Fruit fly (Drosophila melanogaster) ovary, adult (tissue): ENCODE measurements around the gene Sap30.

ENCODE experiments used
- CG17801 ChIP-seq: fragments of 200-800 bp; optimal IDR thresholded peaks from 2 replicates; lab custom pipeline; 2019; ENCODE audit warnings: missing biosample characterization, mild to moderate bottlenecking, missing genetic modification characterization, moderate library complexity; ENCODE audit not compliant: partially characterized antibody

The Sap30 gene

dm6 chrX:16820665-16821064 lies 33.6 kb downstream of the Sap30 start:
- TF ChIP-seq CG17801 (GFP tag; lab: Kevin White, UChicago), result no peak

- peak; percentile 46 for TF ChIP-seq CG17801 (GFP tag; lab: Kevin White, UChicago)
Measured at dm6 chrX:16821216-16821615, 34.1 kb downstream of the Sap30 start.

- TF ChIP-seq CG17801 (GFP tag; lab: Kevin White, UChicago), result peak; percentile 24
Measured at dm6 chrX:16822080-16822479, 35.0 kb downstream of the Sap30 start.

dm6 chrX:16829439-16830028 lies 42.5 kb downstream of the Sap30 start:
- TF ChIP-seq CG17801 (GFP tag; lab: Kevin White, UChicago), result no peak

- peak; percentile 42 for TF ChIP-seq CG17801 (GFP tag; lab: Kevin White, UChicago)
Measured at dm6 chrX:16830081-16830480, 43.0 kb downstream of the Sap30 start.

- TF ChIP-seq CG17801 (GFP tag; lab: Kevin White, UChicago), result no peak
Measured at dm6 chrX:16831848-16832247, 44.8 kb downstream of the Sap30 start.

dm6 chrX:16833097-16833496 lies 46.0 kb downstream of the Sap30 start:
- peak; percentile 41 for TF ChIP-seq CG17801 (GFP tag; lab: Kevin White, UChicago)

- no peak for TF ChIP-seq CG17801 (GFP tag; lab: Kevin White, UChicago)
Measured at dm6 chrX:16834259-16834658, 47.2 kb downstream of the Sap30 start.

dm6 chrX:16835304-16835703 lies 48.2 kb downstream of the Sap30 start, which contains the start of the genes CG13004 and CG46306:
Gene CG13004, minus strand, starts transcription at chrX:16835520.
Gene CG46306, minus strand, starts transcription at chrX:16835520.
- no peak for TF ChIP-seq CG17801 (GFP tag; lab: Kevin White, UChicago)

- no peak for TF ChIP-seq CG17801 (GFP tag; lab: Kevin White, UChicago)
Measured at dm6 chrX:16836091-16836799, 49.2 kb downstream of the Sap30 start.

dm6 chrX:16836805-16837333 lies 49.8 kb downstream of the Sap30 start:
- no peak for TF ChIP-seq CG17801 (GFP tag; lab: Kevin White, UChicago)

- TF ChIP-seq CG17801 (GFP tag; lab: Kevin White, UChicago), result no peak
Measured at dm6 chrX:16837588-16838178, 50.6 kb downstream of the Sap30 start.

dm6 chrX:16839033-16839432 lies 52.0 kb downstream of the Sap30 start:
- TF ChIP-seq CG17801 (GFP tag; lab: Kevin White, UChicago), result no peak
